Worm (Caenorhabditis elegans) whole organism, young adult: ENCODE measurements around the gene lmd-3.
A peak's percentile ranks its signal among the peaks of the same experiment; 100 is the strongest.

Experiments
- B0336.3 ChIP-seq: fragments of 200-800 bp; sonication (Bioruptor generic); IDR thresholded peaks from 2 replicates; pipeline ENCODE4 v1.3.6; 2022; ENCODE audit warnings: missing genetic modification characterization, missing compliant biosample characterization
- C17E4.6 ChIP-seq: fragments of 200-800 bp; sonication (Bioruptor generic); IDR thresholded peaks from 2 replicates; pipeline ENCODE4 v1.3.6; 2022; ENCODE audit warnings: missing genetic modification reagents, missing genetic modification characterization, missing compliant biosample characterization
- D2030.7 ChIP-seq: fragments of 200-800 bp; sonication (Bioruptor generic); IDR thresholded peaks from 2 replicates; pipeline ENCODE4 v1.3.6; 2022; ENCODE audit warnings: missing genetic modification reagents, missing genetic modification characterization, missing compliant biosample characterization
- F23B12.7 ChIP-seq: sonication (generic microtip); optimal IDR thresholded peaks from 2 replicates; lab custom pipeline; 2017; ENCODE audit warnings: missing genetic modification characterization, mild to moderate bottlenecking, missing compliant biosample characterization, antibody characterized with exemption, moderate library complexity; ENCODE audit not compliant: insufficient read depth
- F33H1.4 ChIP-seq: fragments of 200-800 bp; sonication (Bioruptor generic); IDR thresholded peaks from 2 replicates; pipeline ENCODE4 v1.3.6; 2022; ENCODE audit warnings: missing genetic modification reagents, missing genetic modification characterization, missing compliant biosample characterization
- F37B4.10 ChIP-seq: fragments of 200-800 bp; sonication (Bioruptor generic); IDR thresholded peaks from 2 replicates; pipeline ENCODE4 v1.3.6; 2022; ENCODE audit warnings: missing genetic modification characterization, missing compliant biosample characterization
- F55B11.4 ChIP-seq: sonication (generic microtip); optimal IDR thresholded peaks from 2 replicates; lab custom pipeline; 2016; ENCODE audit warnings: missing compliant biosample characterization, missing genetic modification characterization, borderline replicate concordance; ENCODE audit not compliant: insufficient read depth
- Y53F4B.3 ChIP-seq: fragments of 200-800 bp; sonication (Bioruptor generic); IDR thresholded peaks from 2 replicates; pipeline ENCODE4 v1.3.6; 2022; ENCODE audit warnings: missing genetic modification reagents, missing genetic modification characterization, missing compliant biosample characterization
- Y53G8AR.9 ChIP-seq: fragments of 200-800 bp; sonication (Bioruptor generic); conservative IDR thresholded peaks from 2 replicates; pipeline ENCODE4 v1.3.6; 2022; ENCODE audit warnings: missing genetic modification reagents, missing genetic modification characterization, missing compliant biosample characterization
- Y56A3A.18 ChIP-seq: fragments of 200-800 bp; sonication (Bioruptor generic); IDR thresholded peaks from 2 replicates; pipeline ENCODE4 v1.3.6; 2022; ENCODE audit warnings: missing genetic modification reagents, missing genetic modification characterization, missing compliant biosample characterization
- Y79H2A.3 ChIP-seq: fragments of 200-800 bp; sonication (Bioruptor generic); conservative IDR thresholded peaks from 2 replicates; pipeline ENCODE4 v1.3.6; 2022; ENCODE audit warnings: missing genetic modification reagents, missing genetic modification characterization, missing compliant biosample characterization
- aptf-3 ChIP-seq: fragments of 200-800 bp; sonication (Bioruptor generic); IDR thresholded peaks from 2 replicates; pipeline ENCODE4 v1.3.6; 2022; ENCODE audit warnings: missing genetic modification characterization, missing compliant biosample characterization
- athp-1 ChIP-seq: sonication (generic microtip); optimal IDR thresholded peaks from 2 replicates; lab custom pipeline; 2017; ENCODE audit warnings: mild to moderate bottlenecking, missing genetic modification characterization, missing compliant biosample characterization
- attf-3 ChIP-seq: fragments of 200-800 bp; sonication (Bioruptor generic); conservative IDR thresholded peaks from 2 replicates; pipeline ENCODE4 v1.3.6; 2022; ENCODE audit warnings: missing genetic modification reagents, missing genetic modification characterization, missing compliant biosample characterization
- bed-2 ChIP-seq: fragments of 200-800 bp; sonication (Bioruptor generic); IDR thresholded peaks from 2 replicates; pipeline ENCODE4 v1.3.6; 2022; ENCODE audit warnings: missing genetic modification reagents, missing genetic modification characterization, missing compliant biosample characterization
- ccch-3 ChIP-seq: fragments of 200-800 bp; sonication (Bioruptor generic); optimal IDR thresholded peaks from 2 replicates; lab custom pipeline; 2018; ENCODE audit warnings: mild to moderate bottlenecking, missing genetic modification characterization, missing compliant biosample characterization
- ceh-100 ChIP-seq: fragments of 200-800 bp; sonication (Bioruptor generic); IDR thresholded peaks from 2 replicates; pipeline ENCODE4 v1.3.6; 2022; ENCODE audit warnings: missing genetic modification reagents, missing genetic modification characterization, missing compliant biosample characterization
- ceh-27 ChIP-seq: fragments of 200-800 bp; sonication (Bioruptor generic); optimal IDR thresholded peaks from 2 replicates; lab custom pipeline; 2018; ENCODE audit warnings: mild to moderate bottlenecking, missing genetic modification characterization, moderate library complexity, missing compliant biosample characterization
- ceh-40 ChIP-seq: fragments of 200-800 bp; sonication (Bioruptor generic); IDR thresholded peaks from 2 replicates; pipeline ENCODE4 v1.3.6; 2022; ENCODE audit warnings: missing genetic modification characterization, missing compliant biosample characterization
- dox-1 ChIP-seq: fragments of 200-800 bp; sonication (Bioruptor generic); IDR thresholded peaks from 2 replicates; pipeline ENCODE4 v1.3.6; 2022; ENCODE audit warnings: missing genetic modification reagents, missing genetic modification characterization, missing compliant biosample characterization
- dpl-1 ChIP-seq: fragments of 150-350 bp; optimal IDR thresholded peaks from 2 replicates; lab custom pipeline; 2014; ENCODE audit warnings: missing biosample characterization, missing genetic modification reagents, missing genetic modification characterization
- egl-18 ChIP-seq: fragments of 200-800 bp; sonication (Bioruptor generic); IDR thresholded peaks from 2 replicates; pipeline ENCODE4 v1.3.6; 2022; ENCODE audit warnings: missing genetic modification reagents, missing genetic modification characterization, missing compliant biosample characterization
- egl-44 ChIP-seq: fragments of 200-800 bp; sonication (Bioruptor generic); IDR thresholded peaks from 2 replicates; pipeline ENCODE4 v1.3.6; 2022; ENCODE audit warnings: missing genetic modification reagents, missing genetic modification characterization, missing compliant biosample characterization
- ekl-4 ChIP-seq: fragments of 200-800 bp; sonication (Bioruptor generic); IDR thresholded peaks from 2 replicates; pipeline ENCODE4 v1.3.6; 2022; ENCODE audit warnings: missing genetic modification reagents, missing genetic modification characterization, missing compliant biosample characterization
- him-1 ChIP-seq: sonication (generic microtip); optimal IDR thresholded peaks from 2 replicates; lab custom pipeline; 2016; ENCODE audit warnings: missing genotype, missing genetic modification reagents, missing genetic modification characterization, missing compliant biosample characterization
- hrde-1 ChIP-seq: sonication (generic microtip); optimal IDR thresholded peaks from 2 replicates; lab custom pipeline; 2016; ENCODE audit warnings: missing genetic modification characterization, mild to moderate bottlenecking, missing compliant biosample characterization, moderate library complexity, missing genotype, missing genetic modification reagents, borderline replicate concordance
- lir-1 ChIP-seq: fragments of 200-800 bp; sonication (Bioruptor generic); conservative IDR thresholded peaks from 2 replicates; pipeline ENCODE4 v1.3.6; 2022; ENCODE audit warnings: missing genetic modification reagents, missing genetic modification characterization, missing compliant biosample characterization
- madf-3 ChIP-seq: fragments of 200-800 bp; sonication (Bioruptor generic); IDR thresholded peaks from 2 replicates; pipeline ENCODE4 v1.3.6; 2022; ENCODE audit warnings: missing genetic modification reagents, missing genetic modification characterization, missing compliant biosample characterization
- mxl-1 ChIP-seq: sonication (generic microtip); optimal IDR thresholded peaks from 2 replicates; lab custom pipeline; 2016; ENCODE audit warnings: missing genetic modification characterization, missing compliant biosample characterization
- nfya-2 ChIP-seq: fragments of 200-800 bp; sonication (Bioruptor generic); IDR thresholded peaks from 2 replicates; pipeline ENCODE4 v1.3.6; 2022; ENCODE audit warnings: missing genetic modification reagents, missing genetic modification characterization, missing compliant biosample characterization
- nfyb-1 ChIP-seq: fragments of 200-800 bp; sonication (Bioruptor generic); IDR thresholded peaks from 2 replicates; pipeline ENCODE4 v1.3.6; 2022; ENCODE audit warnings: missing genetic modification reagents, missing genetic modification characterization, missing compliant biosample characterization
- nhr-27 ChIP-seq: fragments of 200-800 bp; sonication (Bioruptor generic); optimal IDR thresholded peaks from 2 replicates; lab custom pipeline; 2018; ENCODE audit warnings: mild to moderate bottlenecking, missing genetic modification characterization, moderate library complexity, missing compliant biosample characterization
- pbrm-1 ChIP-seq: fragments of 200-800 bp; sonication (Bioruptor generic); IDR thresholded peaks from 2 replicates; pipeline ENCODE4 v1.3.6; 2022; ENCODE audit warnings: missing genetic modification reagents, missing genetic modification characterization, missing compliant biosample characterization
- rcor-1 ChIP-seq: fragments of 200-800 bp; sonication (Bioruptor generic); IDR thresholded peaks from 2 replicates; pipeline ENCODE4 v1.3.6; 2022; ENCODE audit warnings: missing genetic modification reagents, missing genetic modification characterization, missing compliant biosample characterization
- snpc-1.3 ChIP-seq: sonication (generic microtip); optimal IDR thresholded peaks from 2 replicates; lab custom pipeline; 2017; ENCODE audit warnings: missing genetic modification characterization, mild to moderate bottlenecking, missing compliant biosample characterization, antibody characterized with exemption, moderate library complexity, missing genotype, missing genetic modification reagents; ENCODE audit not compliant: insufficient read depth
- snpc-4 ChIP-seq, 5 experiments: fragments of 150-350 bp in 1 of 5; sonication (generic microtip) in 4 of 5; optimal IDR thresholded peaks; 2 replicates each; lab custom pipeline; 2014 to 2018; ENCODE audit warnings: missing genetic modification characterization in 5 of 5, missing biosample characterization in 3 of 5, antibody characterized with exemption in 2 of 5, mild to moderate bottlenecking in 2 of 5, missing compliant biosample characterization in 2 of 5, missing genotype in 2 of 5, moderate library complexity in 2 of 5, missing genetic modification reagents in 1 of 5
- sptf-2 ChIP-seq: fragments of 200-800 bp; sonication (Bioruptor generic); optimal IDR thresholded peaks from 2 replicates; lab custom pipeline; 2018; ENCODE audit warnings: mild to moderate bottlenecking, missing genetic modification characterization, missing compliant biosample characterization
- tbp1 ChIP-seq: fragments of 200-800 bp; sonication (Bioruptor generic); optimal IDR thresholded peaks from 2 replicates; lab custom pipeline; 2018; ENCODE audit warnings: mild to moderate bottlenecking, missing genetic modification characterization, missing compliant biosample characterization
- tlf-1 ChIP-seq: fragments of 200-800 bp; sonication (Bioruptor generic); optimal IDR thresholded peaks from 2 replicates; lab custom pipeline; 2018; ENCODE audit warnings: mild to moderate bottlenecking, missing genetic modification characterization, missing compliant biosample characterization
- zfh-2 ChIP-seq: fragments of 200-800 bp; sonication (Bioruptor generic); conservative IDR thresholded peaks from 2 replicates; pipeline ENCODE4 v1.3.6; 2022; ENCODE audit warnings: missing genetic modification reagents, missing genetic modification characterization, missing compliant biosample characterization
- ztf-25 ChIP-seq: fragments of 200-800 bp; sonication (Bioruptor generic); IDR thresholded peaks from 2 replicates; pipeline ENCODE4 v1.3.6; 2022; ENCODE audit warnings: missing genetic modification reagents, missing genetic modification characterization, missing compliant biosample characterization

The lmd-3 gene

ce11 chrV:8413432-8414021 lies 31.1 kb downstream of the lmd-3 start, which contains the start of gene vha-18 (continued):
- TF ChIP-seq F55B11.4 (tag; lab: Kevin White, UChicago) (no peak), nfyb-1 (GFP tag; lab: Robert Waterston, UW) (no peak), ekl-4 (GFP tag; lab: Robert Waterston, UW) (peak; percentile 84), F33H1.4 (GFP tag; lab: Robert Waterston, UW) (peak; percentile 86), dpl-1 (peak; percentile 72), B0336.3 (GFP tag; lab: Robert Waterston, UW) (peak; percentile 84), egl-18 (GFP tag; lab: Robert Waterston, UW) (no peak), dox-1 (GFP tag; lab: Robert Waterston, UW) (peak; percentile 92), egl-44 (GFP tag; lab: Robert Waterston, UW) (no peak), snpc-1.3 (tag; lab: Kevin White, UChicago) (peak; percentile 73), ztf-25 (GFP tag; lab: Robert Waterston, UW) (no peak), him-1 (tag; lab: Kevin White, UChicago) (peak; percentile 58), tlf-1 (GFP tag; lab: Kevin White, UChicago) (peak; percentile 90), pbrm-1 (GFP tag; lab: Robert Waterston, UW) (peak; percentile 74; the same call in 1 of the 2 replicates), ceh-27 (GFP tag; lab: Kevin White, UChicago) (no peak), hrde-1 (tag; lab: Kevin White, UChicago) (peak; percentile 49), madf-3 (GFP tag; lab: Robert Waterston, UW) (peak; percentile 89), F37B4.10 (no peak), Y53F4B.3 (GFP tag; lab: Robert Waterston, UW) (peak; percentile 39; the same call in 1 of the 2 replicates), zfh-2 (GFP tag; lab: Robert Waterston, UW) (no peak), Y53G8AR.9 (GFP tag; lab: Robert Waterston, UW) (0 out of 2 replicates have a peak, but pooled peaks have one; percentile 60), F23B12.7 (tag; lab: Kevin White, UChicago) (no peak), D2030.7 (GFP tag; lab: Robert Waterston, UW) (peak; percentile 97), mxl-1 (no peak), C17E4.6 (peak; percentile 80; the same call in 1 of the 2 replicates), bed-2 (GFP tag; lab: Robert Waterston, UW) (0 out of 2 replicates have a peak, but pooled peaks have one; percentile 45), attf-3 (peak; percentile 79), lir-1 (peak; percentile 58; the same call in 1 of the 2 replicates), Y79H2A.3 (GFP tag; lab: Robert Waterston, UW) (peak; percentile 76; the same call in 1 of the 2 replicates), ceh-40 (GFP tag; lab: Robert Waterston, UW) (no peak), Y56A3A.18 (GFP tag; lab: Robert Waterston, UW) (no peak), ccch-3 (no peak), rcor-1 (GFP tag; lab: Robert Waterston, UW) (peak; percentile 91), athp-1 (peak; percentile 3), nfya-2 (no peak), aptf-3 (GFP tag; lab: Robert Waterston, UW) (no peak), nhr-27 (tag; lab: Kevin White, UChicago) (no peak), snpc-4 (GFP tag; optimal IDR thresholded peaks at IDR 0.05; lab: Kevin White, UChicago) (no peak), snpc-4 (tag; optimal IDR thresholded peaks at IDR 0.05; lab: Kevin White, UChicago) (peak in 3 of 4 experiments; percentile 27 to 71 (median 55)), sptf-2 (no peak), tbp1 (GFP tag; lab: Kevin White, UChicago) (peak; percentile 63), ceh-100 (GFP tag; lab: Robert Waterston, UW) (peak; percentile 75)
